Worm (Caenorhabditis elegans): ENCODE results near the gene F46G10.1.
A peak's percentile ranks its signal among the peaks of the same experiment; 100 is the strongest.

- 0 out of 2 replicates have a peak, but pooled peaks have one; percentile 45 for TF ChIP-seq flt-1 (GFP tag; IDR thresholded peaks at IDR 0.05)
- TF ChIP-seq klf-2 (GFP tag; conservative IDR thresholded peaks at IDR 0.05): no peak
- TF ChIP-seq med-1 (GFP tag; optimal IDR thresholded peaks at IDR 0.05; ENCODE audit: insufficient read depth): no peak
- no peak for TF ChIP-seq ref-1 (GFP tag; conservative IDR thresholded peaks at IDR 0.05)
- TF ChIP-seq cog-1 (tag; optimal IDR thresholded peaks at IDR 0.05): no peak
- no peak for TF ChIP-seq ztf-23 (GFP tag; IDR thresholded peaks at IDR 0.05)
Measured at ce11 chrX:13284618-13285017, 26.9 kb downstream of the F46G10.1 start.
